Worm (Caenorhabditis elegans): ENCODE data around the gene M01H9.10.

DNA sequence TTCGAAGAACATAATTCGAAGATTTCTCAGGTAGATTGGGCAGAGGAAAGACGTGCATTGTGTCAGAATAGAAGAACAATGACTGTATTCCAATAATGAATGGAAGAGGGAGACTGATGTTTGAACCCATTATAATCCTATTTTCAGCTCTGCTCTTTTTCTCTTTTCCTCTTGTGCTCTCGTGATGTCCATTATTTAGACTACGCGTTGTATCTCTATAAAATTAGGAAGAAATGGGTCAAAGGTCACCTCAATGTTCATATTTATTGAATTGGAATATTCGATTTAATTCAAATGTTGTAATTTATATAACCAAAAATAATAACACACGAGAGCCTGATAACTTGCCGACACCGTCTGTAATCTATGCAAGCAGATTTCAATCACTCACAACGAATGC, 40.7 kb downstream of the M01H9.10 start, which contains the start of gene fbxb-74:
- TF ChIP-seq dmd-4 (tag; optimal IDR thresholded peaks at IDR 0.05; ENCODE audit: borderline replicate concordance): no peak
- no peak for TF ChIP-seq lim-6 (tag; optimal IDR thresholded peaks at IDR 0.05)
- no peak for TF ChIP-seq F13H6.1 (tag; optimal IDR thresholded peaks at IDR 0.05)
- no peak for TF ChIP-seq ets-4 (tag; optimal IDR thresholded peaks at IDR 0.05)
- no peak for TF ChIP-seq pha-4 (tag; optimal IDR thresholded peaks at IDR 0.05)
- TF ChIP-seq nfya-1 (tag; optimal IDR thresholded peaks at IDR 0.05): no peak
- no peak for TF ChIP-seq unc-42 (tag; optimal IDR thresholded peaks at IDR 0.05)
- no peak for TF ChIP-seq nhr-11 (tag; optimal IDR thresholded peaks at IDR 0.05)
- TF ChIP-seq lin-11 (tag; optimal IDR thresholded peaks at IDR 0.05): no peak
- no peak for TF ChIP-seq ceh-34 (tag; optimal IDR thresholded peaks at IDR 0.05)
- TF ChIP-seq tbx-2 (tag; optimal IDR thresholded peaks at IDR 0.05): no peak
- no peak for TF ChIP-seq tbx-7 (tag; optimal IDR thresholded peaks at IDR 0.05)
- no peak for TF ChIP-seq ceh-14 (tag; optimal IDR thresholded peaks at IDR 0.05)
- no peak for TF ChIP-seq fkh-10 (GFP tag; optimal IDR thresholded peaks at IDR 0.05)

All from whole organism, late embryonic.